Worm (Caenorhabditis elegans) whole organism, L2 larva: ENCODE measurements around the gene cdl-1.

Experiments used
- C34F6.9 ChIP-seq: fragments of 150-350 bp; optimal IDR thresholded peaks from 2 replicates; lab custom pipeline; 2014; ENCODE audit warnings: missing biosample characterization, missing genetic modification characterization
- F13H6.1 ChIP-seq: sonication (generic microtip); optimal IDR thresholded peaks from 2 replicates; lab custom pipeline; 2016; ENCODE audit warnings: missing genetic modification characterization, missing compliant biosample characterization
- Y55F3AM.14 ChIP-seq: fragments of 200-800 bp; sonication (Bioruptor generic); optimal IDR thresholded peaks from 2 replicates; lab custom pipeline; 2018; ENCODE audit warnings: mild to moderate bottlenecking, missing genetic modification characterization, missing compliant biosample characterization
- ZK546.5 ChIP-seq: sonication (generic microtip); optimal IDR thresholded peaks from 2 replicates; lab custom pipeline; 2017; ENCODE audit warnings: missing biosample characterization, missing genetic modification characterization
- aly-2 ChIP-seq: fragments of 150-350 bp; optimal IDR thresholded peaks from 2 replicates; lab custom pipeline; 2014; ENCODE audit warnings: missing biosample characterization, missing genetic modification characterization
- ama-1 ChIP-seq: fragments of 150-350 bp; optimal IDR thresholded peaks from 2 replicates; lab custom pipeline; 2018; ENCODE audit warnings: inconsistent platforms
- blmp-1 ChIP-seq: sonication (generic microtip); optimal IDR thresholded peaks from 2 replicates; lab custom pipeline; 2017; ENCODE audit warnings: missing genetic modification characterization, mild to moderate bottlenecking, missing compliant biosample characterization, antibody characterized with exemption, moderate library complexity; ENCODE audit not compliant: insufficient read depth
- ceh-16 ChIP-seq: fragments of 150-350 bp; optimal IDR thresholded peaks from 2 replicates; lab custom pipeline; 2014; ENCODE audit warnings: missing biosample characterization, missing genetic modification characterization
- ceh-82 ChIP-seq: fragments of 150-350 bp; optimal IDR thresholded peaks from 2 replicates; lab custom pipeline; 2014; ENCODE audit warnings: missing biosample characterization, missing genetic modification characterization
- crh-2 ChIP-seq: sonication (generic microtip); optimal IDR thresholded peaks from 2 replicates; lab custom pipeline; 2017; ENCODE audit warnings: missing biosample characterization, missing genetic modification characterization
- dmd-4 ChIP-seq: sonication (generic microtip); optimal IDR thresholded peaks from 2 replicates; lab custom pipeline; 2017; ENCODE audit warnings: missing biosample characterization, missing genetic modification characterization
- egl-27 ChIP-seq: sonication (generic microtip); optimal IDR thresholded peaks from 3 replicates; lab custom pipeline; 2017; ENCODE audit warnings: missing biosample characterization, missing genetic modification reagents, missing genetic modification characterization
- elt-1 ChIP-seq: fragments of 150-350 bp; optimal IDR thresholded peaks from 2 replicates; lab custom pipeline; 2014; ENCODE audit warnings: missing biosample characterization, missing genetic modification characterization
- elt-3 ChIP-seq: sonication (generic microtip); optimal IDR thresholded peaks from 2 replicates; lab custom pipeline; 2017; ENCODE audit warnings: missing biosample characterization, missing genetic modification characterization
- fos-1 ChIP-seq: fragments of 150-350 bp; optimal IDR thresholded peaks from 2 replicates; lab custom pipeline; 2014; ENCODE audit warnings: missing biosample characterization, missing genetic modification characterization
- lin-11 ChIP-seq: fragments of 150-350 bp; sonication (generic microtip); optimal IDR thresholded peaks from 2 replicates; lab custom pipeline; 2014; ENCODE audit warnings: missing biosample characterization, missing genetic modification characterization, inconsistent platforms, mixed read lengths
- lin-13 ChIP-seq: fragments of 150-350 bp; optimal IDR thresholded peaks from 2 replicates; lab custom pipeline; 2014; ENCODE audit warnings: missing biosample characterization, missing genetic modification reagents, missing genetic modification characterization
- lin-39 ChIP-seq: fragments of 150-350 bp; optimal IDR thresholded peaks from 2 replicates; lab custom pipeline; 2014; ENCODE audit warnings: missing biosample characterization, missing genetic modification reagents, missing genetic modification characterization
- mab-5 ChIP-seq: fragments of 150-350 bp; optimal IDR thresholded peaks from 2 replicates; lab custom pipeline; 2014; ENCODE audit warnings: missing biosample characterization, missing genetic modification characterization
- mbf-1 ChIP-seq: sonication (generic microtip); optimal IDR thresholded peaks from 2 replicates; lab custom pipeline; 2017; ENCODE audit warnings: missing biosample characterization, missing genetic modification characterization
- mdl-1 ChIP-seq, 2 experiments: fragments of 150-350 bp in 1 of 2; sonication (generic microtip) in 1 of 2; optimal IDR thresholded peaks; 2 replicates each; lab custom pipeline; 2017; ENCODE audit warnings: missing biosample characterization in 2 of 2, missing genetic modification characterization in 2 of 2
- nhr-10 ChIP-seq: sonication (generic microtip); optimal IDR thresholded peaks from 2 replicates; lab custom pipeline; 2017; ENCODE audit warnings: missing biosample characterization, missing genetic modification characterization
- nhr-11 ChIP-seq: fragments of 150-350 bp; optimal IDR thresholded peaks from 2 replicates; lab custom pipeline; 2014; ENCODE audit warnings: missing biosample characterization, missing genetic modification characterization
- nhr-12 ChIP-seq: fragments of 150-350 bp; optimal IDR thresholded peaks from 2 replicates; lab custom pipeline; 2014; ENCODE audit warnings: missing biosample characterization, missing genetic modification characterization
- nhr-129 ChIP-seq: fragments of 150-350 bp; optimal IDR thresholded peaks from 2 replicates; lab custom pipeline; 2014; ENCODE audit warnings: missing biosample characterization, missing genetic modification characterization
- nhr-21 ChIP-seq: fragments of 150-350 bp; optimal IDR thresholded peaks from 2 replicates; lab custom pipeline; 2014; ENCODE audit warnings: missing biosample characterization, missing genetic modification characterization
- nhr-23 ChIP-seq: fragments of 150-350 bp; optimal IDR thresholded peaks from 2 replicates; lab custom pipeline; 2014; ENCODE audit warnings: missing biosample characterization, missing genetic modification reagents, missing genetic modification characterization
- nhr-237 ChIP-seq: fragments of 150-350 bp; optimal IDR thresholded peaks from 2 replicates; lab custom pipeline; 2014; ENCODE audit warnings: missing biosample characterization, missing genetic modification characterization
- nhr-25 ChIP-seq: fragments of 150-350 bp; sonication (generic microtip); optimal IDR thresholded peaks from 3 replicates; lab custom pipeline; 2014; ENCODE audit warnings: missing biosample characterization, missing genetic modification characterization
- nhr-6 ChIP-seq: fragments of 150-350 bp; optimal IDR thresholded peaks from 2 replicates; lab custom pipeline; 2014; ENCODE audit warnings: missing biosample characterization, missing genetic modification characterization
- nhr-77 ChIP-seq: fragments of 150-350 bp; optimal IDR thresholded peaks from 2 replicates; lab custom pipeline; 2014; ENCODE audit warnings: missing biosample characterization, missing genetic modification characterization
- sem-4 ChIP-seq: fragments of 150-350 bp; optimal IDR thresholded peaks from 2 replicates; lab custom pipeline; 2014; ENCODE audit warnings: missing biosample characterization, missing genetic modification reagents, missing genetic modification characterization
- skn-1 ChIP-seq: sonication (generic microtip); optimal IDR thresholded peaks from 2 replicates; lab custom pipeline; 2017; ENCODE audit warnings: missing biosample characterization, missing genetic modification characterization
- sma-3 ChIP-seq: sonication (generic microtip); optimal IDR thresholded peaks from 2 replicates; lab custom pipeline; 2016; ENCODE audit warnings: missing genetic modification reagents, missing genetic modification characterization, missing compliant biosample characterization
- snpc-4 ChIP-seq: fragments of 150-350 bp; optimal IDR thresholded peaks from 2 replicates; lab custom pipeline; 2014; ENCODE audit warnings: missing biosample characterization, missing genetic modification characterization
- unc-39 ChIP-seq: fragments of 150-350 bp; optimal IDR thresholded peaks from 2 replicates; lab custom pipeline; 2014; ENCODE audit warnings: missing biosample characterization, missing genetic modification characterization
- unc-55 ChIP-seq: fragments of 150-350 bp; sonication (generic microtip); optimal IDR thresholded peaks from 3 replicates; lab custom pipeline; 2014; ENCODE audit warnings: missing biosample characterization, missing genetic modification reagents, missing genetic modification characterization
- unc-62 ChIP-seq: fragments of 150-350 bp; optimal IDR thresholded peaks from 2 replicates; lab custom pipeline; 2014; ENCODE audit warnings: missing biosample characterization, missing genetic modification reagents, missing genetic modification characterization
- zag-1 ChIP-seq: fragments of 150-350 bp; optimal IDR thresholded peaks from 2 replicates; lab custom pipeline; 2014; ENCODE audit warnings: missing biosample characterization, missing genetic modification characterization
- ztf-1 ChIP-seq: fragments of 200-800 bp; sonication (Bioruptor generic); conservative IDR thresholded peaks from 2 replicates; pipeline ENCODE4 v1.3.6; 2022; ENCODE audit warnings: missing genetic modification characterization, missing compliant biosample characterization
- ztf-11 ChIP-seq: sonication (generic microtip); optimal IDR thresholded peaks from 2 replicates; lab custom pipeline; 2017; ENCODE audit warnings: missing biosample characterization, missing genetic modification characterization
- ztf-4 ChIP-seq: fragments of 150-350 bp; optimal IDR thresholded peaks from 2 replicates; lab custom pipeline; 2014; ENCODE audit warnings: missing biosample characterization, missing genetic modification characterization

cdl-1 gene

ce11 chrII:10787240-10787639 lies 2.0 kb downstream of the cdl-1 start, which contains the start of gene tag-209:
tag-209 (plus strand) TSS chrII:10787312.
- no peak for TF ChIP-seq nhr-25 (tag; lab: Kevin White, UChicago)
- TF ChIP-seq sma-3 (GFP tag; lab: Kevin White, UChicago): no peak
- no peak for TF ChIP-seq nhr-10
- TF ChIP-seq mdl-1 (tag; optimal IDR thresholded peaks at IDR 0.05; lab: Kevin White, UChicago): no peak
- no peak for TF ChIP-seq elt-3 (tag; lab: Kevin White, UChicago)
- no peak for TF ChIP-seq mbf-1

DNA sequence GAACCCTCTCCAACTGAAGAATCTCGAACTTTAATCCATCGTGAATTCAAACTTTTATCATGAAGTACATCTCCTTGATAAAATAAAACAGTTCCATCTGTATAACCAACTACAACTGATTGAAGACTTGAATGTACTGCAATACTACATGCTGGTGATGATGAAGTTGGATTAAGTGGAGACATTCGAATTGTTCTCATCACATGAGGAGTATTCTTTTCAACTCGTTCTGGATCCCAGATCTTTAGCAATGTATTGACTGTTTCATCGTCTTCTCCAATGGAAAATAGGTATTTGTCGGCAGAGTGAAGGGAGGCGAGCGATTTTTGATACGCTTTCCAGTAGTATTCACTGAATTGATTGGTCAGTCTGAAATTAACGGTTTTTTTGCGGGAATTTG lies 7.4 kb downstream of the cdl-1 start:
- no peak for TF ChIP-seq fos-1 (tag; lab: Kevin White, UChicago)
- no peak for TF ChIP-seq skn-1 (tag; lab: Kevin White, UChicago)
- no peak for TF ChIP-seq ztf-4
- no peak for TF ChIP-seq unc-39 (tag; lab: Kevin White, UChicago)
- TF ChIP-seq egl-27 (tag; lab: Kevin White, UChicago): no peak
- no peak for TF ChIP-seq aly-2 (tag; lab: Kevin White, UChicago)
- TF ChIP-seq ama-1 (lab: Kevin White, UChicago): no peak
- no peak for TF ChIP-seq lin-13 (GFP tag; lab: Kevin White, UChicago)
- TF ChIP-seq ceh-82 (tag; lab: Kevin White, UChicago): no peak
- no peak for TF ChIP-seq blmp-1
- no peak for TF ChIP-seq C34F6.9
- TF ChIP-seq mbf-1: no peak
- TF ChIP-seq nhr-6 (tag; lab: Kevin White, UChicago): no peak
- no peak for TF ChIP-seq elt-1 (tag; lab: Kevin White, UChicago)
- no peak for TF ChIP-seq unc-62
- TF ChIP-seq ztf-1 (GFP tag; lab: Robert Waterston, UW): no peak

DNA sequence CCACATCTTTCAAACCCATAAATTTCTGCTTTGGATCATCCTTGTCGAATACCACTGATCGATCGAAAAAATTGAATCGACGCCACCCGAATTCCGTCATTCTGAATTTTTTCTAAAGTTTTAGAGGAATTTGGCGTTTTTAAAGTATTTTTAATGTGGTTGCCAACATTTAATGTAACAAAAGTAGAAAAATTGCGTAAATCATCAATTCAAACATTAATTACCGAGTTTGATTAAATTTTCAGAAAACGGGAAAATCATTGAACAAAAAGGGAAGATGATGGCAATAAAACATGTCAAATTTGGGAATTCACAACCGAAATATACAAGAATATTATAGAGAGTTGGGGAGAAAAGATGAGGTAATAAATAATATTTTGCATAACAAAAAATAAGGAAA lies 8.1 kb downstream of the cdl-1 start, which contains the start of gene vps-11:
Gene vps-11 (minus strand): TSS at position 101 of the 400 bp plus-strand sequence.
- TF ChIP-seq crh-2 (tag; lab: Kevin White, UChicago): no peak
- no peak for TF ChIP-seq sma-3 (GFP tag; lab: Kevin White, UChicago)
- TF ChIP-seq ceh-16 (tag; lab: Kevin White, UChicago): no peak
- no peak for TF ChIP-seq Y55F3AM.14 (GFP tag; lab: Kevin White, UChicago)
- TF ChIP-seq fos-1 (tag; lab: Kevin White, UChicago): no peak
- TF ChIP-seq mab-5: no peak
- no peak for TF ChIP-seq ztf-4
- no peak for TF ChIP-seq nhr-23 (tag; lab: Kevin White, UChicago)
- TF ChIP-seq, all 48 proteins: peak for 0

DNA sequence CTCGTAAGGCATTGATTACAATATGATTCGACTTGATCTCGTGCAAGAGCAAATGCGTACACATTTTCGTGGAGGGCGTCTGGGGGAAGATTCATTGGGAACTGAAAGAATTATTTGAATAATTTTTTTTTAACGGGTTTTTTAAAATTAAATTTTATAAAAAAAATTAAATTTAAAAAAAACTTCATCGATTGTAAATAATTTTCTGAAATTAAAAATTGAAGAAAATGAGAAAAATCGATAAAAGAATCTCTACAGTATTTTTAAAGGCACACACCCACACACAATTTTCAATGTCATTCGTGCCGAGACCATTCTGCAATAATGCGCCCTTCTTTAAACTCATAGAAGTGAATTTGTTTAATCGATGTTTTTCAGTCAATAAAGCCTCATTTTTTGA lies 10.9 kb downstream of the cdl-1 start, which contains the start of gene set-14:
Gene set-14 (minus strand): TSS at position 101 of the 400 bp plus-strand sequence.
- TF ChIP-seq nhr-21: no peak
- TF ChIP-seq ceh-82 (tag; lab: Kevin White, UChicago): no peak
- no peak for TF ChIP-seq mab-5
- TF ChIP-seq, all 48 proteins: peak for 0

- TF ChIP-seq nhr-23 (tag; lab: Kevin White, UChicago) (no peak), ceh-16 (tag; lab: Kevin White, UChicago) (no peak), unc-62 (no peak), snpc-4 (tag; lab: Kevin White, UChicago) (no peak), elt-3 (tag; lab: Kevin White, UChicago) (no peak), nhr-21 (peak; percentile 50), skn-1 (tag; lab: Kevin White, UChicago) (no peak), ceh-82 (tag; lab: Kevin White, UChicago) (no peak), lin-39 (tag; lab: Kevin White, UChicago) (no peak), ztf-11 (no peak), ztf-4 (no peak), lin-13 (GFP tag; lab: Kevin White, UChicago) (peak; percentile 52), ZK546.5 (tag; lab: Kevin White, UChicago) (no peak), unc-39 (tag; lab: Kevin White, UChicago) (no peak), nhr-77 (tag; lab: Kevin White, UChicago) (peak; percentile 67), blmp-1 (peak; percentile 38), nhr-11 (tag; lab: Kevin White, UChicago) (no peak), C34F6.9 (peak; percentile 76), sem-4 (tag; lab: Kevin White, UChicago) (peak; percentile 10), mbf-1 (no peak), mdl-1 (tag; optimal IDR thresholded peaks at IDR 0.05; lab: Kevin White, UChicago) (no peak), sma-3 (GFP tag; lab: Kevin White, UChicago) (peak; percentile 47), elt-1 (tag; lab: Kevin White, UChicago) (no peak), unc-55 (peak; percentile 87), F13H6.1 (tag; lab: Kevin White, UChicago) (peak; percentile 42), crh-2 (tag; lab: Kevin White, UChicago) (peak; percentile 60), Y55F3AM.14 (GFP tag; lab: Kevin White, UChicago) (no peak), dmd-4 (tag; lab: Kevin White, UChicago) (no peak), nhr-129 (tag; lab: Kevin White, UChicago) (peak; percentile 56), ztf-1 (GFP tag; lab: Robert Waterston, UW) (no peak), zag-1 (no peak), egl-27 (tag; lab: Kevin White, UChicago) (no peak), nhr-12 (tag; lab: Kevin White, UChicago) (no peak), fos-1 (tag; lab: Kevin White, UChicago) (peak; percentile 48), lin-11 (tag; lab: Kevin White, UChicago) (no peak), nhr-25 (tag; lab: Kevin White, UChicago) (no peak), nhr-237 (tag; lab: Kevin White, UChicago) (no peak)
Observed at ce11 chrII:10798429-10798893, 13.2 kb downstream of the cdl-1 start, which contains the start of gene npp-19. npp-19 (minus strand) TSS chrII:10798479.
